Worm (Caenorhabditis elegans) whole organism, mixed stage, embryonic: ENCODE results near the gene K09C4.10.
A peak's percentile ranks its signal among the peaks of the same experiment; 100 is the strongest.

ENCODE experiments used
- M03D4.4 ChIP-seq: sonication (generic microtip); optimal IDR thresholded peaks from 2 replicates; lab custom pipeline; 2017; ENCODE audit warnings: mild to moderate bottlenecking, missing genetic modification characterization, missing compliant biosample characterization
- bed-3 ChIP-seq: fragments of 200-800 bp; sonication (Bioruptor generic); optimal IDR thresholded peaks from 3 replicates; lab custom pipeline; 2018; ENCODE audit warnings: mild to moderate bottlenecking, missing genetic modification characterization, moderate library complexity, missing compliant biosample characterization
- blmp-1 ChIP-seq: fragments of 150-350 bp; optimal IDR thresholded peaks from 2 replicates; lab custom pipeline; 2014; ENCODE audit warnings: missing biosample characterization, missing genetic modification characterization
- ceh-39 ChIP-seq: fragments of 150-350 bp; optimal IDR thresholded peaks from 2 replicates; lab custom pipeline; 2014; ENCODE audit warnings: missing biosample characterization, missing genetic modification characterization
- ceh-43 ChIP-seq: fragments of 200-800 bp; sonication (Bioruptor generic); optimal IDR thresholded peaks from 2 replicates; lab custom pipeline; 2018; ENCODE audit warnings: mild to moderate bottlenecking, missing genetic modification characterization, moderate library complexity, missing compliant biosample characterization
- ceh-83 ChIP-seq: fragments of 200-800 bp; sonication (Bioruptor generic); optimal IDR thresholded peaks from 2 replicates; lab custom pipeline; 2018; ENCODE audit warnings: mild to moderate bottlenecking, missing genetic modification characterization, missing compliant biosample characterization
- ces-1 ChIP-seq: fragments of 150-350 bp; optimal IDR thresholded peaks from 2 replicates; lab custom pipeline; 2014; ENCODE audit warnings: missing biosample characterization, missing genetic modification reagents, missing genetic modification characterization
- cnd-1 ChIP-seq: fragments of 200-800 bp; sonication (Bioruptor generic); optimal IDR thresholded peaks from 2 replicates; lab custom pipeline; 2018; ENCODE audit warnings: mild to moderate bottlenecking, missing genetic modification characterization, missing compliant biosample characterization
- elt-1 ChIP-seq: sonication (generic microtip); optimal IDR thresholded peaks from 2 replicates; lab custom pipeline; 2017; ENCODE audit warnings: missing genetic modification characterization, mild to moderate bottlenecking, missing compliant biosample characterization, antibody characterized with exemption, moderate library complexity, borderline replicate concordance; ENCODE audit not compliant: insufficient read depth
- elt-3 ChIP-seq: fragments of 150-350 bp; optimal IDR thresholded peaks from 2 replicates; lab custom pipeline; 2014; ENCODE audit warnings: missing biosample characterization, missing genetic modification characterization
- flh-1 ChIP-seq: fragments of 200-800 bp; sonication (Bioruptor generic); optimal IDR thresholded peaks from 2 replicates; lab custom pipeline; 2018; ENCODE audit warnings: mild to moderate bottlenecking, missing genetic modification characterization, moderate library complexity, missing compliant biosample characterization
- ham-2 ChIP-seq: fragments of 200-800 bp; sonication (Bioruptor generic); optimal IDR thresholded peaks from 2 replicates; lab custom pipeline; 2018; ENCODE audit warnings: mild to moderate bottlenecking, missing genetic modification characterization, missing compliant biosample characterization
- hlh-1 ChIP-seq: fragments of 150-350 bp; optimal IDR thresholded peaks from 2 replicates; lab custom pipeline; 2014; ENCODE audit warnings: missing biosample characterization, missing genetic modification reagents, missing genetic modification characterization
- lin-13 ChIP-seq: fragments of 150-350 bp; optimal IDR thresholded peaks from 2 replicates; lab custom pipeline; 2014; ENCODE audit warnings: missing biosample characterization, missing genetic modification characterization
- lin-32 ChIP-seq: fragments of 200-800 bp; sonication (Bioruptor generic); optimal IDR thresholded peaks from 2 replicates; lab custom pipeline; 2018; ENCODE audit warnings: mild to moderate bottlenecking, missing genetic modification characterization, missing compliant biosample characterization
- lsy-2 ChIP-seq: fragments of 150-350 bp; optimal IDR thresholded peaks from 2 replicates; lab custom pipeline; 2014; ENCODE audit warnings: missing biosample characterization, missing genetic modification characterization
- mab-5 ChIP-seq: fragments of 150-350 bp; optimal IDR thresholded peaks from 2 replicates; lab custom pipeline; 2014; ENCODE audit warnings: missing biosample characterization, missing genetic modification characterization
- mep-1 ChIP-seq: fragments of 150-350 bp; optimal IDR thresholded peaks from 2 replicates; lab custom pipeline; 2017; ENCODE audit warnings: missing biosample characterization, missing genetic modification reagents, missing genetic modification characterization, inconsistent platforms
- mls-2 ChIP-seq: sonication (generic microtip); optimal IDR thresholded peaks from 2 replicates; lab custom pipeline; 2016; ENCODE audit warnings: mild to moderate bottlenecking, missing genetic modification characterization, moderate library complexity, missing compliant biosample characterization
- nhr-12 ChIP-seq: fragments of 150-350 bp; optimal IDR thresholded peaks from 2 replicates; lab custom pipeline; 2014; ENCODE audit warnings: missing biosample characterization, missing genetic modification characterization
- nhr-2 ChIP-seq: fragments of 150-350 bp; optimal IDR thresholded peaks from 2 replicates; lab custom pipeline; 2014; ENCODE audit warnings: missing biosample characterization, missing genetic modification characterization
- nhr-237 ChIP-seq: fragments of 150-350 bp; optimal IDR thresholded peaks from 2 replicates; lab custom pipeline; 2014; ENCODE audit warnings: missing biosample characterization, missing genetic modification characterization
- nhr-28 ChIP-seq: fragments of 150-350 bp; optimal IDR thresholded peaks from 2 replicates; lab custom pipeline; 2014; ENCODE audit warnings: missing biosample characterization, missing genetic modification characterization
- nhr-76 ChIP-seq: sonication (generic microtip); optimal IDR thresholded peaks from 2 replicates; lab custom pipeline; 2017; ENCODE audit warnings: missing biosample characterization, missing genetic modification characterization
- pha-4 ChIP-seq: fragments of 150-350 bp; optimal IDR thresholded peaks from 2 replicates; lab custom pipeline; 2018; ENCODE audit warnings: missing biosample characterization, missing genetic modification reagents, missing genetic modification characterization
- sem-2 ChIP-seq: fragments of 200-800 bp; sonication (Bioruptor generic); optimal IDR thresholded peaks from 2 replicates; lab custom pipeline; 2018; ENCODE audit warnings: mild to moderate bottlenecking, missing genetic modification characterization, missing compliant biosample characterization
- snpc-4 ChIP-seq: fragments of 150-350 bp; optimal IDR thresholded peaks from 2 replicates; lab custom pipeline; 2014; ENCODE audit warnings: missing biosample characterization, missing genetic modification characterization
- sptf-1 ChIP-seq: sonication (generic microtip); optimal IDR thresholded peaks from 2 replicates; lab custom pipeline; 2017; ENCODE audit warnings: mild to moderate bottlenecking, missing genetic modification characterization, moderate library complexity, missing compliant biosample characterization
- unc-120 ChIP-seq: sonication (generic microtip); optimal IDR thresholded peaks from 2 replicates; lab custom pipeline; 2017; ENCODE audit warnings: missing genetic modification characterization, missing compliant biosample characterization; ENCODE audit not compliant: poor library complexity, severe bottlenecking
- unc-39 ChIP-seq: fragments of 150-350 bp; optimal IDR thresholded peaks from 2 replicates; lab custom pipeline; 2014; ENCODE audit warnings: missing biosample characterization, missing genetic modification characterization
- unc-62 ChIP-seq: fragments of 150-350 bp; optimal IDR thresholded peaks from 2 replicates; lab custom pipeline; 2014; ENCODE audit warnings: missing biosample characterization, missing genetic modification reagents, missing genetic modification characterization
- zip-8 ChIP-seq: fragments of 150-350 bp; optimal IDR thresholded peaks from 2 replicates; lab custom pipeline; 2014; ENCODE audit warnings: missing biosample characterization, missing genetic modification characterization
- ztf-11 ChIP-seq: fragments of 150-350 bp; optimal IDR thresholded peaks from 2 replicates; lab custom pipeline; 2014; ENCODE audit warnings: missing biosample characterization, missing genetic modification characterization

K09C4.10 gene

DNA sequence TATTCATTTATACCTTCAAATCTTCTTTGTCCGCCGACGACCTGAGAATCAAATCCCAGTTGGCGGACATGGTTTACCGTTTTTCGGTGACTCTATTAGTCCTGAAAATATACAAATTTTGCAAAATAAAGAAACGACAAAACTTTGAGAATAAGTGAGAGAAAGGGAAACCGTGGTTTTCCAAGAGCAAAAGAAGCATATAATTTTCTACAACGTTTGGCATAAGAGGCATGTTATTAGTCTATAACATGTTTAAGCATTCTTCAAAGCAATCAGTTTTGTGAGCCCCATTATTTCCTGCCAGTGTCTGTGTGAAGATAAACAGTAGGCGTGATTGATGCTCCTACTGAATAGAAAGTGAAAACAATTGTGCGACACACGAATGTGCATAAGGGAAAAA lies at the start of gene K09C4.10:
K09C4.10 (minus strand) TSS at position 101 of the 400 bp plus-strand sequence.
- no peak for TF ChIP-seq lsy-2 (tag; lab: Kevin White, UChicago)
- TF ChIP-seq unc-39 (tag; lab: Kevin White, UChicago), result no peak
- no peak for TF ChIP-seq unc-62 (GFP tag; lab: Kevin White, UChicago)
- TF ChIP-seq nhr-2 (tag; lab: Kevin White, UChicago), result no peak
- TF ChIP-seq ceh-83, result no peak
- no peak for TF ChIP-seq flh-1 (GFP tag; lab: Kevin White, UChicago)
- no peak for TF ChIP-seq bed-3
- no peak for TF ChIP-seq mab-5 (tag; lab: Kevin White, UChicago)
- no peak for TF ChIP-seq unc-120 (tag; lab: Kevin White, UChicago)
- TF ChIP-seq ham-2 (GFP tag; lab: Kevin White, UChicago), result no peak
- no peak for TF ChIP-seq cnd-1 (tag; lab: Kevin White, UChicago)
- TF ChIP-seq mep-1 (tag; lab: Kevin White, UChicago), result no peak
- TF ChIP-seq blmp-1 (tag; lab: Kevin White, UChicago), result no peak
- no peak for TF ChIP-seq nhr-12 (tag; lab: Kevin White, UChicago)
- no peak for TF ChIP-seq ceh-43 (GFP tag; lab: Kevin White, UChicago)
- no peak for TF ChIP-seq nhr-76 (tag; lab: Kevin White, UChicago)
- no peak for TF ChIP-seq sem-2 (GFP tag; lab: Kevin White, UChicago)
- TF ChIP-seq ceh-39, result no peak
- TF ChIP-seq mls-2 (tag; lab: Kevin White, UChicago), result no peak

DNA sequence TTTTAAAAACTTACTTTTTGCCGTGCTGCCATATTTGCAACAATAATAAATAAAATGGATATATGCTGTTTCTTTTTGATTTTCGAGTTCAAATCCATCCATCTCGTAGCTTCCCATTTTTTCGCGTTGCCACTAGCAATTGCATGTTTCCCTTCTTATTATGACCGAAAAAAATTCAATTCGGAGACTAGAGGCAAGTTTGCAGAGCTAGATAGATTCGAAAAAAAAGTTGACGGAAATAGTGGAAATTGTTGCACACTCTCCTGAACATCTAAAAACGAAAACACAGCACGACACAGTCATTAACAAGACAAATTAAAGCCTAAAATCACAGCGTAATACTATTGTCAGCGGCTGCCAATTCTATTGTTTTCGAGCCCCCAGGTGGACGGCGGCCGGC lies 46.1 kb upstream of the K09C4.10 start, which contains the start of gene F11D5.6:
F11D5.6 (minus strand) TSS at position 101 of the 400 bp plus-strand sequence.
- no peak for TF ChIP-seq nhr-2 (tag; lab: Kevin White, UChicago)
- TF ChIP-seq pha-4 (tag; lab: Kevin White, UChicago), result no peak
- TF ChIP-seq unc-39 (tag; lab: Kevin White, UChicago), result no peak
- no peak for TF ChIP-seq lsy-2 (tag; lab: Kevin White, UChicago)
- TF ChIP-seq blmp-1 (tag; lab: Kevin White, UChicago), result no peak
- TF ChIP-seq nhr-237 (tag; lab: Kevin White, UChicago), result no peak
- no peak for TF ChIP-seq nhr-28 (tag; lab: Kevin White, UChicago)
- no peak for TF ChIP-seq elt-1

DNA sequence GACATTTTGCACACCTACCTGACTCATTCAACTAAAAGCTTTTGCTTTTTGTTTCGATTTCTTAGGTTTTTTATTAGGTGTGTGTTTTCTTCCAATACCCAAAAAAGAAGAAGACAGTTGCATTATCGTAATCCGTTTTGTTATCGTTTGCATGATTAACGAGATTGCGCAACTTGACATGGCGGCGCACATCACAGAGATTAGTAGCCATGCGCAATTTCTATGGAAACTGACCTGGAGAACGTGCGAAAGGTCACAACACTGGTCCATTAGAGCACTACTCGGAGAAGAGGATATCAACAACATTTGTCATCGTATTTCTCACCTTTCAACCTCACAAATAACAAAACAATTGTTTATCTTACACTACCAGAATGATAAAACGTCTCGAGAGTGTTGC lies 36.8 kb upstream of the K09C4.10 start:
- TF ChIP-seq nhr-2 (tag; lab: Kevin White, UChicago) (peak; percentile 84), lin-32 (GFP tag; lab: Kevin White, UChicago) (no peak), ztf-11 (tag; lab: Kevin White, UChicago) (no peak), sptf-1 (tag; lab: Kevin White, UChicago) (no peak), elt-3 (no peak), pha-4 (tag; lab: Kevin White, UChicago) (no peak), M03D4.4 (tag; lab: Kevin White, UChicago) (no peak), mab-5 (tag; lab: Kevin White, UChicago) (no peak), lin-13 (tag; lab: Kevin White, UChicago) (no peak), ceh-43 (GFP tag; lab: Kevin White, UChicago) (no peak), sem-2 (GFP tag; lab: Kevin White, UChicago) (no peak), unc-62 (GFP tag; lab: Kevin White, UChicago) (no peak), flh-1 (GFP tag; lab: Kevin White, UChicago) (no peak), cnd-1 (tag; lab: Kevin White, UChicago) (no peak), zip-8 (tag; lab: Kevin White, UChicago) (peak; percentile 32), bed-3 (no peak), hlh-1 (no peak), elt-1 (peak; percentile 69), ceh-83 (no peak), nhr-237 (tag; lab: Kevin White, UChicago) (no peak), unc-39 (tag; lab: Kevin White, UChicago) (no peak), snpc-4 (tag; lab: Kevin White, UChicago) (no peak)

DNA sequence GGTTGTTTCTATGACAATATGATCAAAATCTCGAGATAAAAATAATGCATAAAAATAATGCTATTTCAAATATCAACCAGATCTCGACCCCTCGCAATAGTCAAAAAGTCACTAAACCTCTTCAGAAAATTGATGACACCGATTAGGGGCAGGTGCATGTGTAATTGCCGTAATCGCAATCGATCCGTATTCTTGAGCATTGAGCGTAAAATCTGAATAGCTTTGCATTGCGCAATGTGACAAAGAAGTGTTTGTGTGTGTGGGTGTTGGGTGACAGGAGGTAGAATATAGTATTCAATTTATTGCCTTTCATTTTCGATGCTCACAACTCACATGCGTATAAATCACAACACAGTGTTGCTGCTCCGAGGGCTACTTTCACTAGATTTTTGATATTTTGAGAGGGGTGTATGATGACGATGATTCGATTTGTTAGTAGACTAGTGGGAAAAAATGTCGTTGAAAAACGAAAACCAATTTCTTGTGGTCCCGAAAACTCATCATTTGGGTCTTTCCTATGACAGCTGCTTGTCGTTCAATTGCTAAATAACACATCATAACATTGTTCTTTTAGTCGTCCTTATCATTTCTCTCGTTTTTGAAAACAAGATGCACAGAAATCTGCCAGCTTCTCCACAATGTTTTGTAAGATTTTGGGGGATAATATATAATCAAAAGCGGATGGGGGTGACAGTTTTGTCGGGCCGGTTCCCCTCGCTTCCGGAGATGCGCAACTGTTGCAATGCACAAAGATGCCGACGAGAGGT lies 36.0 kb upstream of the K09C4.10 start:
- peak; percentile 44 for TF ChIP-seq ces-1 (GFP tag; lab: Kevin White, UChicago)
- no peak for TF ChIP-seq snpc-4 (tag; lab: Kevin White, UChicago)
- peak; percentile 85 for TF ChIP-seq zip-8 (tag; lab: Kevin White, UChicago)
- peak; percentile 82 for TF ChIP-seq nhr-2 (tag; lab: Kevin White, UChicago)
- no peak for TF ChIP-seq pha-4 (tag; lab: Kevin White, UChicago)
- peak; percentile 84 for TF ChIP-seq elt-1
- TF ChIP-seq hlh-1, result peak; percentile 75
